Worm (Caenorhabditis elegans) whole organism, late embryonic: ENCODE measurements around the gene fipr-1.

Experiments
- F13H6.1 ChIP-seq: sonication (generic microtip); optimal IDR thresholded peaks from 2 replicates; lab custom pipeline; 2016; ENCODE audit warnings: missing genetic modification characterization, missing compliant biosample characterization
- K09A11.1 ChIP-seq: sonication (generic microtip); optimal IDR thresholded peaks from 2 replicates; lab custom pipeline; 2017; ENCODE audit warnings: antibody characterized with exemption, mild to moderate bottlenecking, missing genetic modification characterization, missing compliant biosample characterization; ENCODE audit not compliant: insufficient read depth
- Y22D7AL.16 ChIP-seq: sonication (generic microtip); optimal IDR thresholded peaks from 2 replicates; lab custom pipeline; 2016; ENCODE audit warnings: missing genetic modification characterization, missing compliant biosample characterization
- ahr-1 ChIP-seq: sonication (generic microtip); optimal IDR thresholded peaks from 2 replicates; lab custom pipeline; 2016; ENCODE audit warnings: missing genetic modification characterization, missing compliant biosample characterization
- ceh-18 ChIP-seq: sonication (generic microtip); optimal IDR thresholded peaks from 2 replicates; lab custom pipeline; 2016; ENCODE audit warnings: missing genetic modification characterization, missing compliant biosample characterization
- ceh-19 ChIP-seq: fragments of 200-800 bp; sonication (Bioruptor generic); optimal IDR thresholded peaks from 2 replicates; lab custom pipeline; 2018; ENCODE audit warnings: mild to moderate bottlenecking, missing genetic modification characterization, missing compliant biosample characterization
- ceh-24 ChIP-seq: sonication (generic microtip); optimal IDR thresholded peaks from 2 replicates; lab custom pipeline; 2016; ENCODE audit warnings: mild to moderate bottlenecking, missing genetic modification characterization, missing compliant biosample characterization
- ceh-30 ChIP-seq: fragments of 150-350 bp; optimal IDR thresholded peaks from 2 replicates; lab custom pipeline; 2014; ENCODE audit warnings: missing biosample characterization, missing genetic modification characterization
- ceh-34 ChIP-seq: sonication (generic microtip); optimal IDR thresholded peaks from 2 replicates; lab custom pipeline; 2016; ENCODE audit warnings: mild to moderate bottlenecking, missing genetic modification characterization, missing compliant biosample characterization
- ceh-45 ChIP-seq: fragments of 200-800 bp; sonication (Bioruptor generic); IDR thresholded peaks from 2 replicates; pipeline ENCODE4 v1.3.6; 2022; ENCODE audit warnings: missing genetic modification reagents, missing genetic modification characterization, missing compliant biosample characterization
- ceh-48 ChIP-seq: sonication (generic microtip); optimal IDR thresholded peaks from 2 replicates; lab custom pipeline; 2016; ENCODE audit warnings: missing genetic modification characterization, inconsistent platforms, missing compliant biosample characterization
- ceh-9 ChIP-seq: sonication (generic microtip); optimal IDR thresholded peaks from 2 replicates; lab custom pipeline; 2016; ENCODE audit warnings: mild to moderate bottlenecking, missing genetic modification characterization, inconsistent platforms, missing compliant biosample characterization
- che-1 ChIP-seq: sonication (generic microtip); optimal IDR thresholded peaks from 2 replicates; lab custom pipeline; 2016; ENCODE audit warnings: mild to moderate bottlenecking, missing genetic modification characterization, missing compliant biosample characterization
- dve-1 ChIP-seq: sonication (generic microtip); optimal IDR thresholded peaks from 2 replicates; lab custom pipeline; 2017; ENCODE audit warnings: antibody characterized with exemption, mild to moderate bottlenecking, missing genetic modification characterization, missing compliant biosample characterization
- elt-2 ChIP-seq: sonication (generic microtip); optimal IDR thresholded peaks from 2 replicates; lab custom pipeline; 2016; ENCODE audit warnings: missing genetic modification reagents, missing genetic modification characterization, missing compliant biosample characterization
- eyg-1 ChIP-seq: sonication (generic microtip); optimal IDR thresholded peaks from 2 replicates; lab custom pipeline; 2016; ENCODE audit warnings: missing genotype, missing genetic modification characterization, missing compliant biosample characterization
- fkh-10 ChIP-seq: fragments of 150-350 bp; optimal IDR thresholded peaks from 2 replicates; lab custom pipeline; 2014; ENCODE audit warnings: missing biosample characterization, missing genetic modification reagents, missing genetic modification characterization
- hlh-15 ChIP-seq: sonication (generic microtip); optimal IDR thresholded peaks from 2 replicates; lab custom pipeline; 2016; ENCODE audit warnings: missing genetic modification characterization, missing compliant biosample characterization
- hlh-30 ChIP-seq: sonication (generic microtip); optimal IDR thresholded peaks from 2 replicates; lab custom pipeline; 2017; ENCODE audit warnings: antibody characterized with exemption, missing genetic modification characterization, missing compliant biosample characterization; ENCODE audit not compliant: insufficient read depth
- hlh-8 ChIP-seq: sonication (generic microtip); optimal IDR thresholded peaks from 2 replicates; lab custom pipeline; 2016; ENCODE audit warnings: missing genotype, missing genetic modification characterization, missing compliant biosample characterization
- lim-6 ChIP-seq: sonication (generic microtip); optimal IDR thresholded peaks from 2 replicates; lab custom pipeline; 2016; ENCODE audit warnings: missing genetic modification characterization, missing compliant biosample characterization
- lin-11 ChIP-seq: fragments of 200-800 bp; sonication (Bioruptor generic); optimal IDR thresholded peaks from 2 replicates; lab custom pipeline; 2018; ENCODE audit warnings: mild to moderate bottlenecking, missing genetic modification characterization, missing compliant biosample characterization
- mec-3 ChIP-seq: sonication (generic microtip); optimal IDR thresholded peaks from 2 replicates; lab custom pipeline; 2016; ENCODE audit warnings: borderline replicate concordance, missing genetic modification characterization, missing compliant biosample characterization
- odd-2 ChIP-seq: sonication (generic microtip); optimal IDR thresholded peaks from 2 replicates; lab custom pipeline; 2017; ENCODE audit warnings: antibody characterized with exemption, mild to moderate bottlenecking, missing genetic modification characterization, missing compliant biosample characterization
- pag-3 ChIP-seq: sonication (generic microtip); optimal IDR thresholded peaks from 2 replicates; lab custom pipeline; 2016; ENCODE audit warnings: missing compliant biosample characterization, missing genetic modification characterization, borderline replicate concordance
- pat-9 ChIP-seq: fragments of 200-800 bp; sonication (Bioruptor generic); optimal IDR thresholded peaks from 2 replicates; lab custom pipeline; 2018; ENCODE audit warnings: mild to moderate bottlenecking, missing genetic modification characterization, moderate library complexity, missing compliant biosample characterization
- pax-1 ChIP-seq: fragments of 150-350 bp; optimal IDR thresholded peaks from 2 replicates; lab custom pipeline; 2014; ENCODE audit warnings: missing biosample characterization, missing genetic modification characterization
- pha-2 ChIP-seq: sonication (generic microtip); optimal IDR thresholded peaks from 2 replicates; lab custom pipeline; 2017; ENCODE audit warnings: mild to moderate bottlenecking, missing genetic modification characterization, missing compliant biosample characterization
- pros-1 ChIP-seq: fragments of 150-350 bp; optimal IDR thresholded peaks from 2 replicates; lab custom pipeline; 2014; ENCODE audit warnings: missing biosample characterization, missing genetic modification reagents, missing genetic modification characterization
- rnt-1 ChIP-seq: sonication (generic microtip); optimal IDR thresholded peaks from 2 replicates; lab custom pipeline; 2016; ENCODE audit warnings: missing genetic modification characterization, missing compliant biosample characterization
- sox-4 ChIP-seq: sonication (generic microtip); optimal IDR thresholded peaks from 2 replicates; lab custom pipeline; 2017; ENCODE audit warnings: mild to moderate bottlenecking, missing genetic modification characterization, inconsistent platforms, missing compliant biosample characterization
- syd-9 ChIP-seq: sonication (generic microtip); optimal IDR thresholded peaks from 2 replicates; lab custom pipeline; 2016; ENCODE audit warnings: mild to moderate bottlenecking, missing genetic modification characterization, moderate library complexity, missing compliant biosample characterization
- tbx-7 ChIP-seq: sonication (generic microtip); optimal IDR thresholded peaks from 2 replicates; lab custom pipeline; 2016; ENCODE audit warnings: missing genotype, missing genetic modification characterization, missing compliant biosample characterization
- ttx-3 ChIP-seq: sonication (generic microtip); optimal IDR thresholded peaks from 2 replicates; lab custom pipeline; 2016; ENCODE audit warnings: missing genetic modification reagents, missing genetic modification characterization, missing compliant biosample characterization
- unc-42 ChIP-seq: sonication (generic microtip); optimal IDR thresholded peaks from 2 replicates; lab custom pipeline; 2016; ENCODE audit warnings: missing genotype, missing genetic modification characterization, missing compliant biosample characterization
- unc-86 ChIP-seq: sonication (generic microtip); optimal IDR thresholded peaks from 2 replicates; lab custom pipeline; 2016; ENCODE audit warnings: missing genetic modification characterization, missing compliant biosample characterization

Gene fipr-1

DNA sequence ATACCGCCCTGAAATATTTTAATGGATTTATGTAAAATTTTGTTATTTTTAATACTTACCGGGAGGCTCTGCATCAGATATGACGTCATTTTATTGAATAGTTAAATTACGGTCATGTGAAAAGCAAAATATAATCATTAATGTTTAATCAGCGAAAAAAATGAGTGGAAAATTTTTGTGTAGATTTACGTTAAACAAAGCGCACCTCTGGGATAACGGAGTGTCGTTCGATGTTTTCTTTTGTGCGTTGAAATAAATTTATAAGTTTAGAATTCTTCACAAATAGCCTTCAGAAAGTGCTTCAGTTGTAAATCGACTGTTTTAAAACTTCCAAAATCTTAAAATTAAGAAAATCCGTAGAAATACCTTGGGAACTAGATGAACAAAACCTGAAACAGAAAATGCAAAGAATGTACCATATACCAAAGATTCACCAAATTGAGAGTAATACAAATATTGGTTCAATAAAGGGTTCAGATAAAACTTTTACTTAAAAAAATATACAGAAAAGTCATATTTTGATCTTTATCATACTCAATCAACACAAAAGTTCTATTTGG, 39.2 kb upstream of the fipr-1 start, which contains the start of the genes K01D12.20 and miga-1:
Gene K01D12.20, minus strand, starts transcription at position 138 of the 560 bp plus-strand sequence.
Gene miga-1, minus strand, starts transcription at position 183 of the 560 bp plus-strand sequence.
- no peak for TF ChIP-seq elt-2 (tag; lab: Kevin White, UChicago)
- no peak for TF ChIP-seq rnt-1 (tag; lab: Kevin White, UChicago)
- TF ChIP-seq F13H6.1 (tag; lab: Kevin White, UChicago), result no peak
- no peak for TF ChIP-seq ceh-9 (tag; lab: Kevin White, UChicago)
- TF ChIP-seq hlh-30, result no peak
- no peak for TF ChIP-seq pag-3 (tag; lab: Kevin White, UChicago)
- no peak for TF ChIP-seq che-1
- no peak for TF ChIP-seq sox-4 (tag; lab: Kevin White, UChicago)
- TF ChIP-seq pax-1, result no peak
- TF ChIP-seq odd-2 (tag; lab: Kevin White, UChicago), result no peak
- no peak for TF ChIP-seq ceh-48
- no peak for TF ChIP-seq mec-3 (tag; lab: Kevin White, UChicago)

DNA sequence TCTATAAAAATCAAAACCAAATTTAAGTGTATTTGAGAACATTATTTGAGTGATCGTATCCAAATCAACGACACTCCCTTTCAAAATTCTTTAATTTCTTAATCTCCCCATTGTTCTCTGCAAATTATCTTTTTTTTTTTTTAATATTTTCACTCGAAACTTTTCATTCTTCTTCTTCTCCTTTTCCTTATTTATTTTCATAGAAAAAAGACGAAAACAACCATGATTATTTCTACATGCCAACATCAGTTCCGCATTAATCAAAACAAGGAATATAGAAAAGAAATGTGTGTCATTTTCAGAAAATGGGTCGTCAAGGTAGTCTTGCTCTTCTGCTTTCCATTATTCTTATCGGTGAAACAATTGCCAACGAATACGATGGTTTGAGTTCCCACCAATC, 36.0 kb upstream of the fipr-1 start, which contains the start of gene K01D12.5:
Gene K01D12.5, plus strand, starts transcription at position 301 of the 400 bp plus-strand sequence.
- TF ChIP-seq K09A11.1 (tag; lab: Kevin White, UChicago), result no peak
- TF ChIP-seq fkh-10 (GFP tag; lab: Kevin White, UChicago), result no peak
- TF ChIP-seq eyg-1 (tag; lab: Kevin White, UChicago), result no peak
- TF ChIP-seq hlh-15 (tag; lab: Kevin White, UChicago), result no peak
- no peak for TF ChIP-seq pha-2 (tag; lab: Kevin White, UChicago)
- no peak for TF ChIP-seq ttx-3 (tag; lab: Kevin White, UChicago)
- TF ChIP-seq ceh-30 (tag; lab: Kevin White, UChicago), result no peak
- TF ChIP-seq ceh-45 (GFP tag; lab: Robert Waterston, UW), result no peak
- no peak for TF ChIP-seq ahr-1 (tag; lab: Kevin White, UChicago)
- no peak for TF ChIP-seq mec-3 (tag; lab: Kevin White, UChicago)
- TF ChIP-seq hlh-30, result no peak
- TF ChIP-seq ceh-19 (GFP tag; lab: Kevin White, UChicago), result no peak
- TF ChIP-seq dve-1 (tag; lab: Kevin White, UChicago), result no peak
- TF ChIP-seq Y22D7AL.16 (tag; lab: Kevin White, UChicago), result no peak

DNA sequence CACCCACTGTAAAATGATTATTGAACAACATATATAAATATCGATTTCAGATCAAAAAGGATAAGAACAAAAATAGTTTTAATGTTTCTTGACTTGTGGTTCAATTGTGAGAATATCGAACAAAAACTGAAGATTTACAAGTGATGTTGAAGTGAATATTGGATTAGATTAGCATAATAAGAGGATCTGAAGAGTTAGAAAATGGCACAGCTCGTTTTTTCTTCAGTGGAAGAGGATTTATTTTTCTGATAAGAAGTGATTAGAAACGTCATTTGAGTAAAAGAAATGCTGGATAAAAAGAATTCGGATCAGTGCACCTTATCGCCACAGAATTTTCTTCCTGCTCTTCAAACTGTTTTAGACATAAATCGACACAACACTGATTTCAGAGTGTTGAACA, 34.2 kb upstream of the fipr-1 start, which contains the start of gene twk-14:
Gene twk-14, minus strand, starts transcription at position 8 of the 400 bp plus-strand sequence.
- TF ChIP-seq ceh-18 (tag; lab: Kevin White, UChicago), result no peak
- no peak for TF ChIP-seq ceh-48
- TF ChIP-seq ceh-34, result no peak
- no peak for TF ChIP-seq F13H6.1 (tag; lab: Kevin White, UChicago)
- TF ChIP-seq ttx-3 (tag; lab: Kevin White, UChicago), result no peak
- TF ChIP-seq unc-86 (tag; lab: Kevin White, UChicago), result no peak
- no peak for TF ChIP-seq hlh-8 (tag; lab: Kevin White, UChicago)
- TF ChIP-seq unc-42, result no peak
- TF ChIP-seq syd-9 (tag; lab: Kevin White, UChicago), result no peak
- TF ChIP-seq lin-11 (tag; lab: Kevin White, UChicago), result no peak
- TF ChIP-seq lim-6, result no peak
- TF ChIP-seq pat-9 (tag; lab: Kevin White, UChicago), result no peak
- no peak for TF ChIP-seq K09A11.1 (tag; lab: Kevin White, UChicago)
- no peak for TF ChIP-seq ceh-24 (tag; lab: Kevin White, UChicago)
- no peak for TF ChIP-seq pros-1
- no peak for TF ChIP-seq ceh-19 (GFP tag; lab: Kevin White, UChicago)
- TF ChIP-seq tbx-7 (tag; lab: Kevin White, UChicago), result no peak
